Fruit fly (Drosophila melanogaster) whole organism, pupa: ENCODE results near the gene CG43816.

Source experiments
- CG10348 ChIP-seq: fragments of 200-800 bp; sonication (Bioruptor generic); IDR thresholded peaks from 2 replicates; pipeline ENCODE4 v1.3.6; 2022; ENCODE audit warnings: missing biosample characterization, missing genetic modification characterization
- CG12605 ChIP-seq: fragments of 200-800 bp; sonication (Bioruptor generic); IDR thresholded peaks from 2 replicates; pipeline ENCODE4 v1.3.6; 2022; ENCODE audit warnings: missing biosample characterization, missing genetic modification characterization
- D1 ChIP-seq: fragments of 200-800 bp; sonication (Bioruptor generic); optimal IDR thresholded peaks from 2 replicates; lab custom pipeline; 2018; ENCODE audit warnings: missing biosample characterization, mild to moderate bottlenecking, missing genetic modification characterization, moderate library complexity

DNA sequence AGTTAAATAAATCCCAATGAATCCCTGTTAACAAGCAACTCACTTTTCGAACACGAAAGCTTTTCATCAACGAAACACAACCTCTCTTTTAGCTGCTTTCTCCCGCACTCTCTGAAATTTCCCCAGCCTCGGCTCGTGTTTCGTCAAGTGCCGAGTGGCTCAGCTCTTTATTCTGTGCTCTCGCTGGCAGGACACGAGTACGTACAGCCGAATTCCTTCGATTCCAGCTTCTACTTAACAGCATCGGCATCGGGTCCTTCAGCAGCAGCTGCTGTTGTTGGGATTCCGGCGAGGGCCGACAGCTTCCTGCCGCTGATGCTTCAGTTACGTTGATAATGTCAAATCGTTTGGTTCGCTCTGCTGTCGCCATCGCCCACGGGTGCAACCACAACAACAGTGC, 3.9 kb upstream of the CG43816 start, which contains the start of gene beat-Ic:
- no peak for TF ChIP-seq D1 (tag; lab: Kevin White, UChicago)
- TF ChIP-seq CG10348 (GFP tag; lab: Robert Waterston, UW), result no peak
- TF ChIP-seq CG12605 (GFP tag; lab: Robert Waterston, UW), result no peak
